In the genomic region with DNA sequence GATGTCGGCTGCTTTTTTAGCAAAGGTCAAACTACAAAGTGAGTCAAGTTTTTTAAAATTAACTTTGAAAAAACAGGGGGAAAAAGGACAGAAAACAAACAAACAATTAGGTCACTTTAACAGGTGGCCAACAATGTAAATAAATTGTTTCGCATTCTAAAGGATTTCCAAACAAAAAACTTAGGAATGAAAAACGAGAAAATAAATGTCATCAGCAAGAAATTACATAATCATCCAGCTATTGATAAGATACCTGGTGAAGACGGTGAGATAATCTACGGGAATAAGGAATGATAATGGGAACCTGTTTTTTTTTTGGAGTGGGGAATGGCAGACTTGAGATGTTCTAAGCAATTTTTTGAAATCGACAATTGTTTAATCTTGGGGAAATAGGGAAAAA, we compare ENCODE assay signal across 3 worm cellular contexts.
TF ChIP-seq lines count a peak whose summit lies in the region.

No protein-coding gene starts in this region.

TF ChIP-seq in whole organism, L4 larva, 104 proteins besides CTCF, POLR2A, EP300 and RAD21:
- peak; percentile 52 for TF ChIP-seq aha-1 (tag; lab: Kevin White, UChicago)
- no peak for TF ChIP-seq php-3 (GFP tag; IDR thresholded peaks at IDR 0.05; lab: Robert Waterston, UW)
TF ChIP-seq in whole organism, L4 larva: peak in this region for 1.

TF ChIP-seq in whole organism, late embryonic, 69 proteins besides CTCF, POLR2A, EP300 and RAD21:
- peak; percentile 50 for TF ChIP-seq elt-2 (tag; optimal IDR thresholded peaks at IDR 0.05; lab: Kevin White, UChicago)
- TF ChIP-seq sox-4 (tag; optimal IDR thresholded peaks at IDR 0.05; lab: Kevin White, UChicago), result no peak
- no peak for TF ChIP-seq hlh-30 (tag; optimal IDR thresholded peaks at IDR 0.05; lab: Kevin White, UChicago; ENCODE audit: insufficient read depth)

TF ChIP-seq in whole organism, mixed stage, embryonic, 35 proteins besides CTCF, POLR2A, EP300 and RAD21:
- TF ChIP-seq tbx-8 (GFP tag; optimal IDR thresholded peaks at IDR 0.05; lab: Kevin White, UChicago) (no peak), elt-3 (tag; optimal IDR thresholded peaks at IDR 0.05; lab: Kevin White, UChicago) (peak; percentile 60)
